Fruit fly (Drosophila melanogaster): ENCODE data around the gene CG43147.

CG43147 gene

dm6 chr3L:13300052-13300451 is at the start of gene CG43147:
Gene CG43147, minus strand, starts transcription at chr3L:13300152.
- TF ChIP-seq tj (GFP tag; optimal IDR thresholded peaks at IDR 0.05), result no peak
- no peak for TF ChIP-seq CG33017 (tag; optimal IDR thresholded peaks at IDR 0.05)
- no peak for TF ChIP-seq ovo (GFP tag; optimal IDR thresholded peaks at IDR 0.05)
- no peak for TF ChIP-seq CG12768 (GFP tag; optimal IDR thresholded peaks at IDR 0.05)
- no peak for TF ChIP-seq CG11617 (GFP tag; optimal IDR thresholded peaks at IDR 0.05)
- no peak for TF ChIP-seq Hr96 (GFP tag; optimal IDR thresholded peaks at IDR 0.05)
- TF ChIP-seq Clk (GFP tag; optimal IDR thresholded peaks at IDR 0.05), result no peak
- TF ChIP-seq CG7045 (GFP tag; optimal IDR thresholded peaks at IDR 0.05), result no peak
- TF ChIP-seq Mnt (GFP tag; optimal IDR thresholded peaks at IDR 0.05), result no peak
- TF ChIP-seq CG5204 (GFP tag; optimal IDR thresholded peaks at IDR 0.05), result no peak
- TF ChIP-seq CG14711 (tag; optimal IDR thresholded peaks at IDR 0.05), result no peak
- no peak for TF ChIP-seq bab1 (GFP tag; optimal IDR thresholded peaks at IDR 0.05)
- TF ChIP-seq cic (GFP tag; optimal IDR thresholded peaks at IDR 0.05), result no peak
- no peak for TF ChIP-seq CG7101 (tag; optimal IDR thresholded peaks at IDR 0.05)
- TF ChIP-seq pad (GFP tag; optimal IDR thresholded peaks at IDR 0.05), result no peak
- TF ChIP-seq cnc (optimal IDR thresholded peaks at IDR 0.05), result no peak

- TF ChIP-seq Hr96 (GFP tag; optimal IDR thresholded peaks at IDR 0.05) (no peak), pad (GFP tag; optimal IDR thresholded peaks at IDR 0.05) (no peak), CG14711 (tag; optimal IDR thresholded peaks at IDR 0.05) (no peak), cic (GFP tag; optimal IDR thresholded peaks at IDR 0.05) (no peak), bab1 (GFP tag; optimal IDR thresholded peaks at IDR 0.05) (no peak), CG7045 (GFP tag; optimal IDR thresholded peaks at IDR 0.05) (no peak), Crg-1 (GFP tag; optimal IDR thresholded peaks at IDR 0.05) (no peak)
Measured at dm6 chr3L:13348733-13349132, 48.8 kb upstream of the CG43147 start, which contains the start of gene CG17687. Gene CG17687, plus strand, starts transcription at chr3L:13349033.

dm6 chr3L:13328835-13329234 is 28.9 kb upstream of the CG43147 start, which contains the start of gene CG14113:
Gene CG14113, plus strand, starts transcription at chr3L:13329135.
- TF ChIP-seq CG5204 (GFP tag; optimal IDR thresholded peaks at IDR 0.05) (no peak), pad (GFP tag; optimal IDR thresholded peaks at IDR 0.05) (no peak), bab1 (GFP tag; optimal IDR thresholded peaks at IDR 0.05) (no peak)

dm6 chr3L:13312250-13312649 is 12.3 kb upstream of the CG43147 start:
- TF ChIP-seq Crg-1 (GFP tag; optimal IDR thresholded peaks at IDR 0.05), result no peak
- TF ChIP-seq toe (GFP tag; optimal IDR thresholded peaks at IDR 0.05), result no peak
- TF ChIP-seq CG5204 (GFP tag; optimal IDR thresholded peaks at IDR 0.05), result no peak
- no peak for TF ChIP-seq Mnt (GFP tag; optimal IDR thresholded peaks at IDR 0.05)
- no peak for TF ChIP-seq CG14711 (tag; optimal IDR thresholded peaks at IDR 0.05)
- TF ChIP-seq ovo (GFP tag; optimal IDR thresholded peaks at IDR 0.05), result no peak
- no peak for TF ChIP-seq CG11617 (GFP tag; optimal IDR thresholded peaks at IDR 0.05)
- no peak for TF ChIP-seq CG1620 (GFP tag; optimal IDR thresholded peaks at IDR 0.05)
- TF ChIP-seq CG7045 (GFP tag; optimal IDR thresholded peaks at IDR 0.05), result no peak
- no peak for TF ChIP-seq tj (GFP tag; optimal IDR thresholded peaks at IDR 0.05)
- no peak for TF ChIP-seq kay (GFP tag; ENCODE audit: borderline replicate concordance)
- TF ChIP-seq pad (GFP tag; optimal IDR thresholded peaks at IDR 0.05), result no peak

- no peak for TF ChIP-seq bab1 (GFP tag; optimal IDR thresholded peaks at IDR 0.05)
- TF ChIP-seq CG14711 (tag; optimal IDR thresholded peaks at IDR 0.05), result no peak
- TF ChIP-seq Clk (GFP tag; optimal IDR thresholded peaks at IDR 0.05), result no peak
- no peak for TF ChIP-seq cnc (optimal IDR thresholded peaks at IDR 0.05)
- TF ChIP-seq CG12768 (GFP tag; optimal IDR thresholded peaks at IDR 0.05), result no peak
- TF ChIP-seq pad (GFP tag; optimal IDR thresholded peaks at IDR 0.05), result no peak
- TF ChIP-seq CG33017 (tag; optimal IDR thresholded peaks at IDR 0.05), result no peak
- TF ChIP-seq CG7045 (GFP tag; optimal IDR thresholded peaks at IDR 0.05), result no peak
- no peak for TF ChIP-seq kay (GFP tag; ENCODE audit: borderline replicate concordance)
- TF ChIP-seq CG5204 (GFP tag; optimal IDR thresholded peaks at IDR 0.05), result no peak
- no peak for TF ChIP-seq CG11617 (GFP tag; optimal IDR thresholded peaks at IDR 0.05)
- TF ChIP-seq cic (GFP tag; optimal IDR thresholded peaks at IDR 0.05), result no peak
- no peak for TF ChIP-seq toe (GFP tag; optimal IDR thresholded peaks at IDR 0.05)
- TF ChIP-seq Hr96 (GFP tag; optimal IDR thresholded peaks at IDR 0.05), result no peak
- TF ChIP-seq CG7101 (tag; optimal IDR thresholded peaks at IDR 0.05), result no peak
- no peak for TF ChIP-seq CG1620 (GFP tag; optimal IDR thresholded peaks at IDR 0.05)
- no peak for TF ChIP-seq Mnt (GFP tag; optimal IDR thresholded peaks at IDR 0.05)
- no peak for TF ChIP-seq tj (GFP tag; optimal IDR thresholded peaks at IDR 0.05)
- no peak for TF ChIP-seq Crg-1 (GFP tag; optimal IDR thresholded peaks at IDR 0.05)
Measured at dm6 chr3L:13301787-13302186, 1.8 kb upstream of the CG43147 start.

dm6 chr3L:13301335-13301734 is 1.4 kb upstream of the CG43147 start, which contains the start of gene SP:
Gene SP, plus strand, starts transcription at chr3L:13301635.
- TF ChIP-seq CG5204 (GFP tag; optimal IDR thresholded peaks at IDR 0.05), result no peak
- TF ChIP-seq tj (GFP tag; optimal IDR thresholded peaks at IDR 0.05), result no peak
- TF ChIP-seq Mnt (GFP tag; optimal IDR thresholded peaks at IDR 0.05), result no peak
- no peak for TF ChIP-seq CG12768 (GFP tag; optimal IDR thresholded peaks at IDR 0.05)
- TF ChIP-seq CG1620 (GFP tag; optimal IDR thresholded peaks at IDR 0.05), result no peak
- no peak for TF ChIP-seq ovo (GFP tag; optimal IDR thresholded peaks at IDR 0.05)
- no peak for TF ChIP-seq Crg-1 (GFP tag; optimal IDR thresholded peaks at IDR 0.05)
- TF ChIP-seq Hr96 (GFP tag; optimal IDR thresholded peaks at IDR 0.05), result no peak
- TF ChIP-seq CG7101 (tag; optimal IDR thresholded peaks at IDR 0.05), result no peak
- TF ChIP-seq cnc (optimal IDR thresholded peaks at IDR 0.05), result no peak
- TF ChIP-seq CG11617 (GFP tag; optimal IDR thresholded peaks at IDR 0.05), result no peak
- TF ChIP-seq bab1 (GFP tag; optimal IDR thresholded peaks at IDR 0.05), result no peak
- TF ChIP-seq kay (GFP tag; ENCODE audit: borderline replicate concordance), result no peak
- TF ChIP-seq cic (GFP tag; optimal IDR thresholded peaks at IDR 0.05), result no peak
- TF ChIP-seq toe (GFP tag; optimal IDR thresholded peaks at IDR 0.05), result no peak
- TF ChIP-seq pad (GFP tag; optimal IDR thresholded peaks at IDR 0.05), result no peak

- TF ChIP-seq toe (GFP tag; optimal IDR thresholded peaks at IDR 0.05) (no peak), CG5204 (GFP tag; optimal IDR thresholded peaks at IDR 0.05) (no peak), CG1620 (GFP tag; optimal IDR thresholded peaks at IDR 0.05) (no peak), CG7045 (GFP tag; optimal IDR thresholded peaks at IDR 0.05) (no peak), CG7101 (tag; optimal IDR thresholded peaks at IDR 0.05) (no peak), Mnt (GFP tag; optimal IDR thresholded peaks at IDR 0.05) (no peak), cnc (optimal IDR thresholded peaks at IDR 0.05) (no peak), Clk (GFP tag; optimal IDR thresholded peaks at IDR 0.05) (no peak), bab1 (GFP tag; optimal IDR thresholded peaks at IDR 0.05) (no peak), cic (GFP tag; optimal IDR thresholded peaks at IDR 0.05) (no peak), CG12768 (GFP tag; optimal IDR thresholded peaks at IDR 0.05) (no peak), CG11617 (GFP tag; optimal IDR thresholded peaks at IDR 0.05) (no peak)
Measured at dm6 chr3L:13298923-13299322, 1.0 kb downstream of the CG43147 start, which contains the start of gene CG42481. Gene CG42481, minus strand, starts transcription at chr3L:13299023.

Measured in whole organism, adult.